Fruit fly (Drosophila melanogaster) whole organism, adult: ENCODE measurements around the gene Wnt5.

ENCODE experiments used
- CG11617 ChIP-seq: fragments of 200-800 bp; sonication (Bioruptor generic); optimal IDR thresholded peaks from 2 replicates; lab custom pipeline; 2017; ENCODE audit warnings: mild to moderate bottlenecking, missing biosample characterization, missing genetic modification reagents, missing genetic modification characterization
- CG33017 ChIP-seq: fragments of 200-800 bp; sonication (Bioruptor generic); optimal IDR thresholded peaks from 2 replicates; lab custom pipeline; 2018; ENCODE audit warnings: missing biosample characterization, mild to moderate bottlenecking, missing genetic modification characterization, moderate library complexity
- CG7045 ChIP-seq: fragments of 200-800 bp; sonication (Bioruptor generic); optimal IDR thresholded peaks from 2 replicates; lab custom pipeline; 2017; ENCODE audit warnings: missing biosample characterization, mild to moderate bottlenecking, missing genetic modification characterization
- CG7101 ChIP-seq: fragments of 200-800 bp; sonication (Bioruptor generic); optimal IDR thresholded peaks from 2 replicates; lab custom pipeline; 2018; ENCODE audit warnings: missing biosample characterization, mild to moderate bottlenecking, missing genetic modification characterization, moderate library complexity
- Crg-1 ChIP-seq: fragments of 200-800 bp; sonication (Bioruptor generic); optimal IDR thresholded peaks from 2 replicates; lab custom pipeline; 2016; ENCODE audit warnings: missing biosample characterization, missing genetic modification characterization
- Hr96 ChIP-seq: fragments of 200-800 bp; sonication (Bioruptor generic); optimal IDR thresholded peaks from 2 replicates; lab custom pipeline; 2016; ENCODE audit warnings: missing biosample characterization, missing genetic modification characterization
- Mnt ChIP-seq: fragments of 200-800 bp; sonication (Bioruptor generic); optimal IDR thresholded peaks from 2 replicates; lab custom pipeline; 2016; ENCODE audit warnings: missing biosample characterization, mild to moderate bottlenecking, missing genetic modification characterization
- cnc ChIP-seq, 2 experiments: fragments of >200 bp; optimal IDR thresholded peaks; 2 replicates each; lab custom pipeline; 2017
- pad ChIP-seq: fragments of 200-800 bp; sonication (Bioruptor generic); optimal IDR thresholded peaks from 3 replicates; lab custom pipeline; 2017; ENCODE audit warnings: missing biosample characterization, missing genetic modification characterization, mild to moderate bottlenecking, moderate library complexity, missing genetic modification reagents
- toe ChIP-seq: fragments of 200-800 bp; sonication (Bioruptor generic); optimal IDR thresholded peaks from 2 replicates; lab custom pipeline; 2016; ENCODE audit warnings: missing biosample characterization, missing genetic modification characterization

dm6 chrX:18467881-18468280 is 37.3 kb downstream of the Wnt5 start:
- TF ChIP-seq CG11617 (GFP tag; lab: Kevin White, UChicago) = no peak
- TF ChIP-seq Hr96 (GFP tag; lab: Kevin White, UChicago) = no peak
- no peak for TF ChIP-seq CG7045
- TF ChIP-seq cnc (optimal IDR thresholded peaks at IDR 0.05; lab: Kevin White, UChicago) = no peak
- TF ChIP-seq CG7101 (tag; lab: Kevin White, UChicago) = no peak
- TF ChIP-seq toe (GFP tag; lab: Kevin White, UChicago) = no peak
- TF ChIP-seq Mnt (GFP tag; lab: Kevin White, UChicago) = no peak
- TF ChIP-seq CG33017 (tag; lab: Kevin White, UChicago) = no peak
- no peak for TF ChIP-seq pad (GFP tag; lab: Kevin White, UChicago)
- TF ChIP-seq Crg-1 (GFP tag; lab: Kevin White, UChicago) = no peak
